Fruit fly (Drosophila melanogaster): ENCODE data around the gene CG42831.
A peak's percentile ranks its signal among the peaks of the same experiment; 100 is the strongest.

Gene CG42831

dm6 chr3L:10860042-10860643, 45.5 kb downstream of the CG42831 start (continued):
- TF ChIP-seq wor (GFP tag; IDR thresholded peaks at IDR 0.05) (no peak), CG11560 (tag; IDR thresholded peaks at IDR 0.05) (no peak), chn (GFP tag; optimal IDR thresholded peaks at IDR 0.05) (peak; percentile 33), her (GFP tag; optimal IDR thresholded peaks at IDR 0.05) (peak; percentile 47), vfl (GFP tag; optimal IDR thresholded peaks at IDR 0.05) (peak; percentile 9), Drgx (GFP tag; IDR thresholded peaks at IDR 0.05) (no peak), sc (optimal IDR thresholded peaks at IDR 0.05) (no peak), sc (GFP tag; optimal IDR thresholded peaks at IDR 0.05) (no peak), Stat92E (GFP tag; optimal IDR thresholded peaks at IDR 0.05) (peak in 1 of 3 experiments; percentile 83), lov (optimal IDR thresholded peaks at IDR 0.05) (no peak), lov (GFP tag; IDR thresholded peaks at IDR 0.05) (0 out of 3 replicates have a peak, but pooled peaks have one; percentile 58), NC2β (GFP tag; optimal IDR thresholded peaks at IDR 0.05) (no peak), tll (GFP tag; optimal IDR thresholded peaks at IDR 0.05) (peak in 1 of 2 experiments; percentile 5), CG17359 (tag; optimal IDR thresholded peaks at IDR 0.05) (no peak), vnd (GFP tag; IDR thresholded peaks at IDR 0.05; ENCODE audit: partially characterized antibody) (no peak), tgo (GFP tag; IDR thresholded peaks at IDR 0.05) (0 out of 3 replicates have a peak, but pooled peaks have one; percentile 33), CG11723 (GFP tag; optimal IDR thresholded peaks at IDR 0.05) (no peak), CrebB (tag; optimal IDR thresholded peaks at IDR 0.05) (no peak), CG12744 (GFP tag; optimal IDR thresholded peaks at IDR 0.05) (no peak), CG2678 (tag; optimal IDR thresholded peaks at IDR 0.05) (peak; percentile 7), CG33557 (GFP tag; optimal IDR thresholded peaks at IDR 0.05) (peak; percentile 5), sens-2 (GFP tag; IDR thresholded peaks at IDR 0.05) (no peak), ttk (GFP tag; IDR thresholded peaks at IDR 0.05) (0 out of 2 replicates have a peak, but pooled peaks have one; percentile 19), ERR (GFP tag; optimal IDR thresholded peaks at IDR 0.05) (peak; percentile 28), CG31441 (GFP tag; IDR thresholded peaks at IDR 0.05) (0 out of 2 replicates have a peak, but pooled peaks have one; percentile 19), Hmr (GFP tag; optimal IDR thresholded peaks at IDR 0.05) (no peak), CG9727 (GFP tag; optimal IDR thresholded peaks at IDR 0.05) (peak; percentile 2), fd96Cb (tag; optimal IDR thresholded peaks at IDR 0.05) (no peak), CG32767 (GFP tag; IDR thresholded peaks at IDR 0.05) (no peak), cato (GFP tag; optimal IDR thresholded peaks at IDR 0.05; ENCODE audit: borderline replicate concordance) (no peak), Kr (GFP tag; optimal IDR thresholded peaks at IDR 0.05) (no peak), CG31388 (GFP tag; optimal IDR thresholded peaks at IDR 0.05) (no peak), stwl (tag; optimal IDR thresholded peaks at IDR 0.05) (no peak), HmgD (GFP tag; optimal IDR thresholded peaks at IDR 0.05) (peak; percentile 23), CG5180 (GFP tag; optimal IDR thresholded peaks at IDR 0.05) (peak; percentile 49), zf30C (GFP tag; optimal IDR thresholded peaks at IDR 0.05) (peak; percentile 0), CG1529 (GFP tag; optimal IDR thresholded peaks at IDR 0.05) (no peak), CG7987 (GFP tag; optimal IDR thresholded peaks at IDR 0.05) (peak; percentile 13), D19A (tag; optimal IDR thresholded peaks at IDR 0.05) (no peak), Nf-YB (GFP tag; optimal IDR thresholded peaks at IDR 0.05) (no peak), sr (GFP tag; IDR thresholded peaks at IDR 0.05) (peak; percentile 68; the same call in 2 of the 3 replicates), Nf-YA (GFP tag; IDR thresholded peaks at IDR 0.05) (0 out of 2 replicates have a peak, but pooled peaks have one; percentile 12), CG34422 (GFP tag; IDR thresholded peaks at IDR 0.05) (peak; percentile 42; the same call in 1 of the 3 replicates), Bdp1 (GFP tag; optimal IDR thresholded peaks at IDR 0.05) (no peak), CG31224 (GFP tag; IDR thresholded peaks at IDR 0.05) (peak; percentile 43; the same call in 1 of the 2 replicates), tio (GFP tag; optimal IDR thresholded peaks at IDR 0.05) (no peak), Sox100B (GFP tag; optimal IDR thresholded peaks at IDR 0.05) (no peak), zen (tag; optimal IDR thresholded peaks at IDR 0.05) (peak; percentile 68), ash1 (GFP tag; optimal IDR thresholded peaks at IDR 0.05) (peak; percentile 62), Abd-B (GFP tag; optimal IDR thresholded peaks at IDR 0.05) (no peak)

Data from whole organism, embryonic.